Fruit fly (Drosophila melanogaster): ENCODE measurements around the gene CG43335.

Gene CG43335

DNA sequence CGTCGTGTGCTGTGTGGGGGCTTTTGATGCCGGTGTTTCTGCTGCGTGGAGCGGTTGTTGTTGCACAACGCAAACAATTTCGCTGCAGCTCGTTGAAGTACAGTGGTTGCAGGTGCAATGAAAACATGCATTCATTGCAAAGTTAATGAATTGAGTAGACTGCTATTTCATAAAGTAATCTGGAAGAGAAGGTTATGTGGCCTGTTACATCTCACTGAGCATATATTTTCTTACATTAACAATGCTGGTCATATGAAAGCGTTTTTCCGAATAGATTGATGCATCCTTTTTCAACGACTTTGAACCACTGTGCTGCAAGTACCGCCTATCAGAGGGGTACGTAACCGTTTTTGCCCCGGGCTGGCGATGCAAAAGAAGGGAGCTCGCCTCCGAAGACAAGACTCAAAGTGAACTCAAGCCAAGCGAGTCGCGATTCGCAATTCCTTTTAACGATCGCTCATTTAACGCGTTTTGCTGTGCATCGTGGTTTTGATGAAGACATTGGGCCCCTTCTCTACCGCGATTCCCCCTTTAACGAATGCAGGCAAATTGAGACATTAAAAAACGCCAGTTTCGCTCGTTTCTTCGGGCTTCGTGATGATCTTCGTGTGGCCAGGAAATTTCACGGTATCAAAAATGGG, 16.6 kb downstream of the CG43335 start (continued):
- TF ChIP-seq jumu (GFP tag; optimal IDR thresholded peaks at IDR 0.05) (peak; percentile 21), CG18262 (tag; optimal IDR thresholded peaks at IDR 0.05) (peak; percentile 69), sc (optimal IDR thresholded peaks at IDR 0.05) (no peak), sc (GFP tag; optimal IDR thresholded peaks at IDR 0.05) (peak; percentile 29), pb (GFP tag; optimal IDR thresholded peaks at IDR 0.05) (peak; percentile 27), Abd-B (GFP tag; optimal IDR thresholded peaks at IDR 0.05) (peak; percentile 62), Hey (tag; optimal IDR thresholded peaks at IDR 0.05) (no peak), Camta (GFP tag; optimal IDR thresholded peaks at IDR 0.05) (peak; percentile 55), Sry-δ (GFP tag; optimal IDR thresholded peaks at IDR 0.05) (peak; percentile 19), NC2β (GFP tag; optimal IDR thresholded peaks at IDR 0.05) (peak; percentile 74), Opbp (GFP tag; IDR thresholded peaks at IDR 0.05; ENCODE audit: partially characterized antibody) (0 out of 3 replicates have a peak, but pooled peaks have one; percentile 18), nmo (GFP tag; optimal IDR thresholded peaks at IDR 0.05) (peak; percentile 76), CG43689 (GFP tag; IDR thresholded peaks at IDR 0.05) (no peak), slbo (GFP tag; IDR thresholded peaks at IDR 0.05) (no peak), Sox102F (GFP tag; optimal IDR thresholded peaks at IDR 0.05) (peak; percentile 32), sim (GFP tag; IDR thresholded peaks at IDR 0.05) (peak; percentile 67), CG10267 (tag; optimal IDR thresholded peaks at IDR 0.05) (peak; percentile 61), vfl (GFP tag; optimal IDR thresholded peaks at IDR 0.05) (no peak), CG7556 (GFP tag; optimal IDR thresholded peaks at IDR 0.05) (peak; percentile 9), CG11723 (GFP tag; optimal IDR thresholded peaks at IDR 0.05) (no peak), Spps (tag; optimal IDR thresholded peaks at IDR 0.05) (peak; percentile 68), CG8765 (GFP tag; IDR thresholded peaks at IDR 0.05) (peak; percentile 69), Trl (optimal IDR thresholded peaks at IDR 0.05) (no peak), Trl (GFP tag; optimal IDR thresholded peaks at IDR 0.05) (peak; percentile 3), ind (GFP tag; optimal IDR thresholded peaks at IDR 0.05) (peak; percentile 32), CG13775 (GFP tag; optimal IDR thresholded peaks at IDR 0.05) (peak; percentile 31), ssp (GFP tag; IDR thresholded peaks at IDR 0.05) (0 out of 2 replicates have a peak, but pooled peaks have one; percentile 9), CG1602 (GFP tag; optimal IDR thresholded peaks at IDR 0.05) (peak; percentile 27), fd102C (GFP tag; optimal IDR thresholded peaks at IDR 0.05) (peak; percentile 1), fd96Cb (tag; optimal IDR thresholded peaks at IDR 0.05) (peak; percentile 75), D (optimal IDR thresholded peaks at IDR 0.05) (no peak), D (GFP tag; optimal IDR thresholded peaks at IDR 0.05) (peak; percentile 71), CG1529 (GFP tag; optimal IDR thresholded peaks at IDR 0.05) (peak; percentile 1), CG1792 (GFP tag; optimal IDR thresholded peaks at IDR 0.05) (peak; percentile 10), stc (GFP tag; IDR thresholded peaks at IDR 0.05) (peak; percentile 33; the same call in 1 of the 2 replicates), CG6254 (GFP tag; optimal IDR thresholded peaks at IDR 0.05) (peak; percentile 72), shn (GFP tag; optimal IDR thresholded peaks at IDR 0.05) (peak; percentile 1), Ets97D (GFP tag; optimal IDR thresholded peaks at IDR 0.05) (peak; percentile 13), Max (GFP tag; optimal IDR thresholded peaks at IDR 0.05) (peak; percentile 22), dan (GFP tag; IDR thresholded peaks at IDR 0.05) (no peak), dpn (GFP tag; optimal IDR thresholded peaks at IDR 0.05) (peak in 1 of 2 experiments; percentile 50), CG3407 (GFP tag; optimal IDR thresholded peaks at IDR 0.05) (peak; percentile 17), Eip74EF (GFP tag; optimal IDR thresholded peaks at IDR 0.05) (no peak), CG10366 (GFP tag; IDR thresholded peaks at IDR 0.05) (peak; percentile 21; the same call in 1 of the 2 replicates), pnt (GFP tag; optimal IDR thresholded peaks at IDR 0.05) (peak; percentile 26), Blimp-1 (GFP tag; optimal IDR thresholded peaks at IDR 0.05) (peak; percentile 74), dmrt99B (tag; optimal IDR thresholded peaks at IDR 0.05) (peak; percentile 45), CG16815 (GFP tag; optimal IDR thresholded peaks at IDR 0.05) (peak; percentile 44), CG3847 (GFP tag; IDR thresholded peaks at IDR 0.05) (no peak), ac (GFP tag; optimal IDR thresholded peaks at IDR 0.05) (peak; percentile 55)
